Worm (Caenorhabditis elegans) whole organism, early embryonic: ENCODE measurements around the gene hlh-4.

Experiments
- B0310.2 ChIP-seq: sonication (generic microtip); optimal IDR thresholded peaks from 2 replicates; lab custom pipeline; 2016; ENCODE audit warnings: mild to moderate bottlenecking, missing genetic modification characterization, missing compliant biosample characterization
- F13C5.2 ChIP-seq: sonication (generic microtip); optimal IDR thresholded peaks from 2 replicates; lab custom pipeline; 2017; ENCODE audit warnings: mild to moderate bottlenecking, missing genetic modification characterization, inconsistent platforms, missing compliant biosample characterization
- ama-1 ChIP-seq: fragments of 150-350 bp; optimal IDR thresholded peaks from 2 replicates; lab custom pipeline; 2014
- ceh-13 ChIP-seq: fragments of 200-800 bp; sonication (Bioruptor generic); optimal IDR thresholded peaks from 2 replicates; lab custom pipeline; 2018; ENCODE audit warnings: mild to moderate bottlenecking, missing genetic modification characterization, missing compliant biosample characterization
- ceh-36 ChIP-seq: sonication (generic microtip); optimal IDR thresholded peaks from 2 replicates; lab custom pipeline; 2016; ENCODE audit warnings: missing genetic modification characterization, inconsistent platforms, missing compliant biosample characterization
- flt-1 ChIP-seq: fragments of 200-800 bp; sonication (Bioruptor generic); IDR thresholded peaks from 2 replicates; pipeline ENCODE4 v1.3.6; 2022; ENCODE audit warnings: missing genetic modification characterization, missing compliant biosample characterization
- hmbx-1 ChIP-seq: sonication (generic microtip); optimal IDR thresholded peaks from 2 replicates; lab custom pipeline; 2016; ENCODE audit warnings: mild to moderate bottlenecking, missing genetic modification characterization, missing compliant biosample characterization
- scrt-1 ChIP-seq: fragments of 200-800 bp; sonication (Bioruptor generic); IDR thresholded peaks from 2 replicates; pipeline ENCODE4 v1.3.6; 2022; ENCODE audit warnings: missing genetic modification characterization, missing compliant biosample characterization
- sea-1 ChIP-seq: fragments of 200-800 bp; sonication (Bioruptor generic); conservative IDR thresholded peaks from 2 replicates; pipeline ENCODE4 v1.3.6; 2022; ENCODE audit warnings: missing genetic modification characterization, missing compliant biosample characterization
- tbx-11 ChIP-seq: fragments of 200-800 bp; sonication (Bioruptor generic); IDR thresholded peaks from 2 replicates; pipeline ENCODE4 v1.3.6; 2022; ENCODE audit warnings: missing genetic modification characterization, missing compliant biosample characterization
- tbx-37 ChIP-seq: fragments of 200-800 bp; sonication (Bioruptor generic); conservative IDR thresholded peaks from 2 replicates; pipeline ENCODE4 v1.3.6; 2022; ENCODE audit warnings: missing genetic modification reagents, missing genetic modification characterization, missing compliant biosample characterization

ce11 chrIII:9765465-9765900 lies 26.6 kb upstream of the hlh-4 start:
- TF ChIP-seq ama-1 (lab: Kevin White, UChicago) (peak; percentile 98), ceh-36 (tag; lab: Kevin White, UChicago) (peak; percentile 87), flt-1 (peak; percentile 89), hmbx-1 (peak; percentile 81), sea-1 (GFP tag; lab: Robert Waterston, UW) (peak; percentile 96), F13C5.2 (tag; lab: Kevin White, UChicago) (peak; percentile 96), ceh-13 (peak; percentile 54), scrt-1 (GFP tag; lab: Robert Waterston, UW) (peak; percentile 81), tbx-11 (GFP tag; lab: Robert Waterston, UW) (peak; percentile 83), B0310.2 (peak; percentile 91), tbx-37 (GFP tag; lab: Robert Waterston, UW) (peak; percentile 80; the same call in 1 of the 2 replicates)
